Worm (Caenorhabditis elegans): Measurements from ENCODE around the gene ZC21.8.

- TF ChIP-seq pha-4 (GFP tag; IDR thresholded peaks at IDR 0.05) (no peak), pha-4 (tag; optimal IDR thresholded peaks at IDR 0.05) (no peak), madf-9 (GFP tag; conservative IDR thresholded peaks at IDR 0.05) (no peak), unc-130 (GFP tag; optimal IDR thresholded peaks at IDR 0.05) (no peak), mxl-2 (GFP tag; conservative IDR thresholded peaks at IDR 0.05) (no peak), daf-12 (tag; optimal IDR thresholded peaks at IDR 0.05) (no peak), F10B5.3 (tag; optimal IDR thresholded peaks at IDR 0.05) (no peak), unc-62 (GFP tag; optimal IDR thresholded peaks at IDR 0.05 in 1 of 2) (no peak), unc-62 (tag; optimal IDR thresholded peaks at IDR 0.05) (no peak), lin-39 (tag; optimal IDR thresholded peaks at IDR 0.05) (no peak)
Observed at ce11 chrIII:8551705-8552104, 31.9 kb upstream of the ZC21.8 start.
